Fruit fly (Drosophila melanogaster) whole organism, embryonic: Measurements from ENCODE around the gene CG32373.

Source experiments
- Blimp-1 ChIP-seq: fragments of 200-800 bp; sonication (Bioruptor generic); optimal IDR thresholded peaks from 3 replicates; lab custom pipeline; 2018; ENCODE audit warnings: missing biosample characterization, missing genetic modification characterization, mild to moderate bottlenecking, moderate library complexity, missing genetic modification reagents
- CG10147 ChIP-seq: fragments of 200-800 bp; sonication (Bioruptor generic); optimal IDR thresholded peaks from 2 replicates; lab custom pipeline; 2019; ENCODE audit warnings: missing biosample characterization, mild to moderate bottlenecking, missing genetic modification characterization, moderate library complexity
- CG10979 ChIP-seq: fragments of 200-800 bp; sonication (Bioruptor generic); optimal IDR thresholded peaks from 2 replicates; lab custom pipeline; 2018; ENCODE audit warnings: missing biosample characterization, mild to moderate bottlenecking, missing genetic modification characterization, moderate library complexity
- CG11504 ChIP-seq: fragments of 200-800 bp; sonication (Bioruptor generic); optimal IDR thresholded peaks from 3 replicates; lab custom pipeline; 2019; ENCODE audit warnings: missing biosample characterization, mild to moderate bottlenecking, missing genetic modification characterization, moderate library complexity
- CG13624 ChIP-seq: fragments of 200-800 bp; sonication (Bioruptor generic); optimal IDR thresholded peaks from 2 replicates; lab custom pipeline; 2016; ENCODE audit warnings: missing biosample characterization, missing genetic modification characterization
- CG14441 ChIP-seq: fragments of 200-800 bp; sonication (Bioruptor generic); IDR thresholded peaks from 2 replicates; pipeline ENCODE4 v1.3.6; 2022; ENCODE audit warnings: missing biosample characterization, missing genetic modification characterization
- CG14860 ChIP-seq: fragments of 200-800 bp; sonication (Bioruptor generic); IDR thresholded peaks from 3 replicates; pipeline ENCODE4 v1.3.6; 2022; ENCODE audit warnings: missing biosample characterization, missing genetic modification characterization; ENCODE audit not compliant: partially characterized antibody
- CG15011 ChIP-seq: fragments of 200-800 bp; sonication (Bioruptor generic); optimal IDR thresholded peaks from 3 replicates; lab custom pipeline; 2018; ENCODE audit warnings: missing biosample characterization, mild to moderate bottlenecking, missing genetic modification characterization
- CG16813 ChIP-seq: fragments of 200-800 bp; sonication (Bioruptor generic); IDR thresholded peaks from 3 replicates; pipeline ENCODE4 v1.3.6; 2022; ENCODE audit warnings: missing biosample characterization, missing genetic modification characterization; ENCODE audit not compliant: partially characterized antibody
- CG18262 ChIP-seq: fragments of 200-800 bp; optimal IDR thresholded peaks from 3 replicates; lab custom pipeline; 2019; ENCODE audit warnings: missing biosample characterization, mild to moderate bottlenecking, missing genetic modification characterization, moderate library complexity
- CG2712 ChIP-seq: fragments of 200-800 bp; optimal IDR thresholded peaks from 3 replicates; lab custom pipeline; 2019; ENCODE audit warnings: missing biosample characterization, mild to moderate bottlenecking, missing genetic modification characterization, moderate library complexity
- CG31441 ChIP-seq: fragments of 200-800 bp; sonication (Bioruptor generic); IDR thresholded peaks from 2 replicates; pipeline ENCODE4 v1.3.6; 2022; ENCODE audit warnings: missing biosample characterization, missing genetic modification characterization
- CG4820 ChIP-seq: fragments of 200-800 bp; sonication (Bioruptor generic); optimal IDR thresholded peaks from 3 replicates; lab custom pipeline; 2016; ENCODE audit warnings: missing biosample characterization, missing genetic modification characterization
- D19B ChIP-seq: fragments of 200-800 bp; sonication (Bioruptor generic); optimal IDR thresholded peaks from 2 replicates; lab custom pipeline; 2017; ENCODE audit warnings: missing biosample characterization, mild to moderate bottlenecking, missing genetic modification characterization
- Drgx ChIP-seq: fragments of 200-800 bp; sonication (Bioruptor generic); IDR thresholded peaks from 2 replicates; pipeline ENCODE4 v1.3.6; 2022; ENCODE audit warnings: missing biosample characterization, missing genetic modification characterization
- HLH54F ChIP-seq: fragments of 200-800 bp; sonication (Bioruptor generic); optimal IDR thresholded peaks from 3 replicates; lab custom pipeline; 2016; ENCODE audit warnings: missing biosample characterization, missing genetic modification characterization
- HmgD ChIP-seq: fragments of 200-800 bp; sonication (Bioruptor generic); optimal IDR thresholded peaks from 3 replicates; lab custom pipeline; 2016; ENCODE audit warnings: missing biosample characterization, missing genetic modification characterization
- Hmx ChIP-seq: fragments of 200-800 bp; sonication (Bioruptor generic); optimal IDR thresholded peaks from 2 replicates; lab custom pipeline; 2016; ENCODE audit warnings: missing biosample characterization, missing genetic modification characterization
- Med ChIP-seq: fragments of 200-800 bp; sonication (Bioruptor generic); peaks from one replicate; lab custom pipeline; 2016; ENCODE audit warnings: missing biosample characterization, missing genetic modification characterization, mild to moderate bottlenecking, inconsistent platforms, moderate library complexity
- PHDP ChIP-seq: fragments of 200-800 bp; sonication (Bioruptor generic); optimal IDR thresholded peaks from 3 replicates; lab custom pipeline; 2018; ENCODE audit warnings: missing biosample characterization, mild to moderate bottlenecking, missing genetic modification characterization, moderate library complexity
- Sox102F ChIP-seq: fragments of 200-800 bp; sonication (Bioruptor generic); optimal IDR thresholded peaks from 2 replicates; lab custom pipeline; 2018; ENCODE audit warnings: missing biosample characterization, mild to moderate bottlenecking, missing genetic modification characterization, moderate library complexity
- abd-A ChIP-seq: fragments of 200-800 bp; sonication (Bioruptor generic); optimal IDR thresholded peaks from 3 replicates; lab custom pipeline; 2019; ENCODE audit warnings: missing biosample characterization, mild to moderate bottlenecking, missing genetic modification characterization, moderate library complexity
- bsh ChIP-seq, 2 experiments: fragments of 200-800 bp; sonication (Bioruptor generic); optimal IDR thresholded peaks; 2 replicates each; lab custom pipeline; 2017 to 2018; ENCODE audit warnings: mild to moderate bottlenecking in 2 of 2, missing biosample characterization in 2 of 2, missing genetic modification characterization in 2 of 2, moderate library complexity in 1 of 2
- dimm ChIP-seq: fragments of 200-800 bp; sonication (Bioruptor generic); IDR thresholded peaks from 2 replicates; pipeline ENCODE4 v1.3.6; 2022; ENCODE audit warnings: missing biosample characterization, missing genetic modification characterization
- dmrt11E ChIP-seq: fragments of 200-800 bp; sonication (Bioruptor generic); optimal IDR thresholded peaks from 3 replicates; lab custom pipeline; 2018; ENCODE audit warnings: missing biosample characterization, mild to moderate bottlenecking, missing genetic modification characterization, moderate library complexity
- ems ChIP-seq: fragments of 200-800 bp; sonication (Bioruptor generic); optimal IDR thresholded peaks from 3 replicates; lab custom pipeline; 2016; ENCODE audit warnings: missing biosample characterization, missing genetic modification characterization
- gem ChIP-seq: fragments of 200-800 bp; sonication (Bioruptor generic); optimal IDR thresholded peaks from 2 replicates; lab custom pipeline; 2019; ENCODE audit warnings: missing biosample characterization, mild to moderate bottlenecking, missing genetic modification characterization, moderate library complexity
- gfzf ChIP-seq: fragments of 200-800 bp; sonication (Bioruptor generic); optimal IDR thresholded peaks from 2 replicates; lab custom pipeline; 2016; ENCODE audit warnings: missing biosample characterization, mild to moderate bottlenecking, missing genetic modification characterization, moderate library complexity
- lbe ChIP-seq: fragments of 200-800 bp; sonication (Bioruptor generic); optimal IDR thresholded peaks from 2 replicates; lab custom pipeline; 2016; ENCODE audit warnings: missing biosample characterization, mild to moderate bottlenecking, missing genetic modification characterization
- lola ChIP-seq, 3 experiments: fragments of >200 bp in 2 of 3; fragments of 200-800 bp in 1 of 3; sonication (Bioruptor generic) in 1 of 3; optimal IDR thresholded peaks; 2 replicates each; lab custom pipeline; 2017 to 2019; ENCODE audit warnings: missing biosample characterization in 3 of 3, missing genetic modification characterization in 3 of 3, mild to moderate bottlenecking in 1 of 3, moderate library complexity in 1 of 3
- p53 ChIP-seq: fragments of 200-800 bp; sonication (Bioruptor generic); optimal IDR thresholded peaks from 2 replicates; lab custom pipeline; 2016; ENCODE audit warnings: missing biosample characterization, missing genetic modification characterization
- phol ChIP-seq: fragments of 200-800 bp; sonication (Bioruptor generic); optimal IDR thresholded peaks from 3 replicates; lab custom pipeline; 2018; ENCODE audit warnings: missing biosample characterization, mild to moderate bottlenecking, missing genetic modification characterization, moderate library complexity
- prd ChIP-seq, 3 experiments: fragments of >200 bp in 2 of 3; fragments of 200-800 bp in 1 of 3; sonication (Bioruptor generic) in 1 of 3; optimal IDR thresholded peaks in 2 of 3; IDR thresholded peaks in 1 of 3; 2 replicates in 2 of 3; 3 replicates in 1 of 3; pipeline versions ENCODE4 v1.3.6 to Lab custom; 2017 to 2022; ENCODE audit warnings: missing biosample characterization in 1 of 3, missing genetic modification characterization in 1 of 3
- pros ChIP-seq: fragments of 200-800 bp; sonication (Bioruptor generic); optimal IDR thresholded peaks from 3 replicates; lab custom pipeline; 2019; ENCODE audit warnings: missing biosample characterization, mild to moderate bottlenecking, missing genetic modification characterization, moderate library complexity
- repo ChIP-seq: fragments of 200-800 bp; sonication (Bioruptor generic); optimal IDR thresholded peaks from 2 replicates; lab custom pipeline; 2016; ENCODE audit warnings: missing biosample characterization, missing genetic modification characterization
- ro ChIP-seq: fragments of 200-800 bp; sonication (Bioruptor generic); IDR thresholded peaks from 2 replicates; pipeline ENCODE4 v1.3.6; 2022; ENCODE audit warnings: missing biosample characterization, missing genetic modification characterization
- row ChIP-seq: fragments of 200-800 bp; sonication (Bioruptor generic); IDR thresholded peaks from 3 replicates; pipeline ENCODE4 v1.3.6; 2022; ENCODE audit warnings: missing biosample characterization, missing genetic modification characterization
- salm ChIP-seq: fragments of 200-800 bp; sonication (Bioruptor generic); optimal IDR thresholded peaks from 2 replicates; lab custom pipeline; 2018; ENCODE audit warnings: missing biosample characterization, mild to moderate bottlenecking, missing genetic modification characterization
- sna ChIP-seq: fragments of 200-800 bp; sonication (Bioruptor generic); IDR thresholded peaks from 2 replicates; pipeline ENCODE4 v1.3.6; 2022; ENCODE audit warnings: missing biosample characterization, missing genetic modification characterization; ENCODE audit not compliant: partially characterized antibody
- tin ChIP-seq: fragments of 200-800 bp; sonication (Bioruptor generic); optimal IDR thresholded peaks from 3 replicates; lab custom pipeline; 2016; ENCODE audit warnings: missing biosample characterization, missing genetic modification characterization
- toy ChIP-seq: fragments of 200-800 bp; sonication (Bioruptor generic); IDR thresholded peaks from 2 replicates; pipeline ENCODE4 v1.3.6; 2022; ENCODE audit warnings: missing biosample characterization, missing genetic modification characterization
- vvl ChIP-seq: fragments of 200-800 bp; sonication (Bioruptor generic); IDR thresholded peaks from 2 replicates; pipeline ENCODE4 v1.3.6; 2022; ENCODE audit warnings: missing biosample characterization, missing genetic modification characterization
- wek ChIP-seq: fragments of 200-800 bp; sonication (Bioruptor generic); optimal IDR thresholded peaks from 3 replicates; lab custom pipeline; 2018; ENCODE audit warnings: missing biosample characterization, mild to moderate bottlenecking, missing genetic modification characterization, moderate library complexity

The CG32373 gene

DNA sequence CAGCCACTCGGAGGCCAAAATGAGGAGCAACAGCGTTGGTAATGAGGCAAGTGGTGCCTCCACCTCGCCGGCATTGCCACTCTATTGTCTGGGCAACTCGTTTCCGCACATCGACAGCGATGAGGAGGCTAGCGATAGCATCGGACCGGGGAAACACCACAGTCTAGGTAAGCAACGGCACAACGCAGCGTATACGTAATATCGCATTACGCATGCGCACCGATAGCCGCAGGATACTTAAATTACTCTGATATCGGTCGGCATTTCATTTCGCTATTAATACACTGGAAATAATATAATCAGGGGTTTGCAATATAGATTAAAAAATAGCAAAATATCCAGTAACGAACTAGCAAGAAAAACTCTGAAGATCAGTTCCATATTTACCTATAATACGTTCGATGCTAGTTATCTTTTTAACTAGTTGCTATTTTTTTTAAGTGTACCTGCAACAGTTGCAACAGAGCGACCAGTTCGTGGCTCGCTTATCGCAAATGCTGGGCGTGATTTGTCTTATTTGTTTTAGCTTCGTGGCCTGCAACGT, 32.8 kb upstream of the CG32373 start (continued):
- TF ChIP-seq vvl (GFP tag; lab: Robert Waterston, UW) (peak; percentile 32; the same call in 1 of the 2 replicates), dimm (GFP tag; lab: Robert Waterston, UW) (no peak), salm (tag; lab: Kevin White, UChicago) (no peak), sna (GFP tag; lab: Robert Waterston, UW) (no peak), CG15011 (GFP tag; lab: Kevin White, UChicago) (no peak), HmgD (GFP tag; lab: Kevin White, UChicago) (no peak), abd-A (no peak), CG11504 (tag; lab: Kevin White, UChicago) (peak; percentile 18), lbe (no peak), prd (optimal IDR thresholded peaks at IDR 0.05; lab: Kevin White, UChicago) (no peak), prd (GFP tag; IDR thresholded peaks at IDR 0.05; lab: Robert Waterston, UW) (no peak), p53 (GFP tag; lab: Kevin White, UChicago) (no peak), phol (tag; lab: Kevin White, UChicago) (peak; percentile 13), CG31441 (no peak), Hmx (GFP tag; lab: Kevin White, UChicago) (no peak), tin (GFP tag; lab: Kevin White, UChicago) (no peak), Med (peak; percentile 51), toy (GFP tag; lab: Robert Waterston, UW) (no peak)

DNA sequence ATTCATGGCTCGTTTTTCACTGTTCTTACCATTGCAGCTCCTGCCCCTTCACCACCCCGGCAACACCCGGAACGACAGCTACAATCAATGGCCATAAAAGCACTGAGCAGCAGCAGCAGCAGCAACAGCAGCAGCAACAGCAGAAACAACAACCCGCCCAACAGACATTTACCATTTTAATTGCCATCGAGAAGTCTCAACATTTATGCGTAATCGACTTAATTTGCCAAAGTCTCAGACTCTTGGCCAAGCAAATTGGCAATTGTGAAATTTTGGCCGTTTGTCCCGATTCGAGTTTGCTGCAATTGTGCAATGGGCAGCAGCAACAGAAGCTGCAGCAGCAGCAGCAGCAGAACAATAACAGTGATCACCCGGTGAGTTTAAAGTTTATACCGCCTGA, 25.8 kb upstream of the CG32373 start:
- TF ChIP-seq CG14860 (GFP tag; lab: Robert Waterston, UW) (0 out of 3 replicates have a peak, but pooled peaks have one; percentile 20), wek (GFP tag; lab: Kevin White, UChicago) (no peak)

DNA sequence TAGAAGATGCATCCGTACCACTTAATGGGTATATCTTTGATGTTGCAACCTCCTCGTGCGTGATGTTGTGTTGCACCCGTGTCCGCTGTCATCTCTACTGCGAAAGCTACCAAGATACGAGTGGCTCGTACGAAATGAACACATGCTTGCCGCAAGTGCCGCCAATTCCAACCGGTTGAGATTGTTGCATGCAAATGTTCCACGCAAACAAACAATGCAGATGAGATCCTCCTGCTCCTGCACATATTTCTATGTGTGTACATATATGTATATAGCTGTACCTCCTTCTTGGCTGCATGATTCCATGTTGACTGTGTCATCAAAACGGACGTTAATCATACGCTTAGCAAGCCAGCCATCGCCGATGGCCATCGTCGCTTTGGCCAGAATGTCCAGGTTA, 20.3 kb upstream of the CG32373 start:
- TF ChIP-seq D19B (GFP tag; lab: Kevin White, UChicago) (no peak), repo (GFP tag; lab: Kevin White, UChicago) (no peak), pros (GFP tag; lab: Kevin White, UChicago) (no peak), CG16813 (GFP tag; lab: Robert Waterston, UW) (no peak), ro (no peak), dmrt11E (no peak), gfzf (GFP tag; lab: Kevin White, UChicago) (no peak), CG4820 (GFP tag; lab: Kevin White, UChicago) (no peak), Sox102F (no peak), CG10147 (GFP tag; lab: Kevin White, UChicago) (no peak), ems (GFP tag; lab: Kevin White, UChicago) (no peak)

DNA sequence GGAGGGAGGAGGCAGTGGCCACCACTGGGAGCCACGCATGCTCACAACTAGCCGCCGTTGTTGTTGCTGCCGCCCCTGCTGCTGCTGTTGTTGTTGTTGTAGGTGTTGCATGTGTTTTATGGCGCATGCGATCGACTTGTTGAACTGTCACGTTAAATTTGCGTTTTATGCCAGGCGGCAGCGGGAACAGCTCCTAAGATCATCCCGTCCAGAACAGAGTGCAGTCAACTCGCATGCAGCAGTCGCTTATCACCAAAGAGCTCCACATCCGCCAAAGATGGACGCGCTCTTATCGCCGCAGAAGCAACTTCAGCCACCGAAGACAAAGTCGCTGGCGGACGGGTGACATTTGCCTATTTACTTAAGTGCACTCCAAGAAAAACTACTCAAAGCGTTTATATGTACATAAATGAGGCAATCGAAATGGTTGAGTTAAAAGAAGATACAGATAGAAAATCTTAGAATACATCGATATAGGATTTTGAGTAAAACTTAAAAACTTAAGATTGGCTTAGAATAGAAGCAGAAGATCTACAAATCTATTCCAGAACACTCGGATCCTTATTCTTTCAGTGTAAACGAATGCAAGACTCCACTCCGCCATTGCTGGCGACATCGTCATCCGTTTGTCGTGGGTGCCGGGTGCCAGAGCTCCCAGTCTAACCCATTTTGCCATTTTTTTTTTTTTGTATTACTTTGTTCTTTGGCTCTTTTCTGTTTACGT, 17.6 kb upstream of the CG32373 start:
- peak; percentile 22; the same call in 1 of the 3 replicates for TF ChIP-seq row
- TF ChIP-seq CG2712 (tag; lab: Kevin White, UChicago): peak; percentile 37
- TF ChIP-seq gem: peak; percentile 41
- no peak for TF ChIP-seq dmrt11E
- TF ChIP-seq CG31441: 0 out of 2 replicates have a peak, but pooled peaks have one; percentile 21
- TF ChIP-seq PHDP (tag; lab: Kevin White, UChicago): no peak
- TF ChIP-seq lola (GFP tag; optimal IDR thresholded peaks at IDR 0.05; lab: Kevin White, UChicago): peak in 1 of 3 experiments; percentile 2
- TF ChIP-seq phol (tag; lab: Kevin White, UChicago): peak; percentile 21
- 0 out of 2 replicates have a peak, but pooled peaks have one; percentile 19 for TF ChIP-seq CG14441
- TF ChIP-seq CG10979: peak; percentile 15
- peak; percentile 65 for TF ChIP-seq Drgx
- no peak for TF ChIP-seq HLH54F (GFP tag; lab: Kevin White, UChicago)
- TF ChIP-seq CG11504 (tag; lab: Kevin White, UChicago): peak; percentile 4
- TF ChIP-seq bsh (GFP tag; optimal IDR thresholded peaks at IDR 0.05; lab: Kevin White, UChicago): peak in 1 of 2 experiments; percentile 38
- peak; percentile 9 for TF ChIP-seq Blimp-1
- TF ChIP-seq CG18262 (tag; lab: Kevin White, UChicago): peak; percentile 21
- TF ChIP-seq CG13624 (GFP tag; lab: Kevin White, UChicago): no peak
